Fruit fly (Drosophila melanogaster): ENCODE measurements around the gene S6kII.

- TF ChIP-seq Sin3A (optimal IDR thresholded peaks at IDR 0.05): no peak
- no peak for TF ChIP-seq kah (GFP tag; optimal IDR thresholded peaks at IDR 0.05)
- no peak for TF ChIP-seq CG11093 (GFP tag; IDR thresholded peaks at IDR 0.05)
- no peak for TF ChIP-seq chif (GFP tag; optimal IDR thresholded peaks at IDR 0.05)
- TF ChIP-seq CG6689 (GFP tag; IDR thresholded peaks at IDR 0.05): no peak
- no peak for TF ChIP-seq gem (tag; optimal IDR thresholded peaks at IDR 0.05)
- TF ChIP-seq Doc2 (GFP tag; IDR thresholded peaks at IDR 0.05): no peak
- no peak for TF ChIP-seq corto (GFP tag; optimal IDR thresholded peaks at IDR 0.05)
- TF ChIP-seq jumu (GFP tag; optimal IDR thresholded peaks at IDR 0.05): no peak
- no peak for TF ChIP-seq CG1233 (GFP tag; optimal IDR thresholded peaks at IDR 0.05)
- no peak for TF ChIP-seq Oli (tag; optimal IDR thresholded peaks at IDR 0.05)
- no peak for TF ChIP-seq CG18476 (GFP tag; optimal IDR thresholded peaks at IDR 0.05)
- TF ChIP-seq Sox102F (GFP tag; optimal IDR thresholded peaks at IDR 0.05): no peak
Measured at dm6 chrX:22540065-22540504, 10.3 kb downstream of the S6kII start, which contains the start of gene CG17598.
